Worm (Caenorhabditis elegans) whole organism, L1 larva: ENCODE results near the gene R05G9R.1.

Experiments
- C04F5.9 ChIP-seq: sonication (generic microtip); optimal IDR thresholded peaks from 2 replicates; lab custom pipeline; 2016; ENCODE audit warnings: missing genetic modification characterization, missing compliant biosample characterization
- C16A3.4 ChIP-seq: fragments of 150-350 bp; optimal IDR thresholded peaks from 2 replicates; lab custom pipeline; 2014; ENCODE audit warnings: missing biosample characterization, missing genetic modification characterization
- C34B4.2 ChIP-seq: sonication (generic microtip); optimal IDR thresholded peaks from 2 replicates; lab custom pipeline; 2017; ENCODE audit warnings: mild to moderate bottlenecking, missing genetic modification characterization, missing compliant biosample characterization
- F16B12.6 ChIP-seq: fragments of 150-350 bp; optimal IDR thresholded peaks from 2 replicates; lab custom pipeline; 2014; ENCODE audit warnings: missing biosample characterization, missing genetic modification characterization
- aly-2 ChIP-seq: fragments of 150-350 bp; optimal IDR thresholded peaks from 2 replicates; lab custom pipeline; 2014; ENCODE audit warnings: missing biosample characterization, missing genetic modification characterization
- ama-1 ChIP-seq: fragments of 150-350 bp; optimal IDR thresholded peaks from 2 replicates; lab custom pipeline; 2014
- blmp-1 ChIP-seq: fragments of 150-350 bp; optimal IDR thresholded peaks from 2 replicates; lab custom pipeline; 2014; ENCODE audit warnings: missing biosample characterization, missing genetic modification characterization
- ceh-8 ChIP-seq: fragments of 200-800 bp; sonication (Bioruptor generic); optimal IDR thresholded peaks from 2 replicates; lab custom pipeline; 2018; ENCODE audit warnings: mild to moderate bottlenecking, missing genetic modification characterization, moderate library complexity, missing compliant biosample characterization
- ceh-82 ChIP-seq, 3 experiments: fragments of 150-350 bp in 1 of 3; sonication (generic microtip) in 2 of 3; optimal IDR thresholded peaks; 2 replicates each; lab custom pipeline; 2014 to 2017; ENCODE audit warnings: missing biosample characterization in 3 of 3, missing genetic modification characterization in 3 of 3
- dsc-1 ChIP-seq: sonication (generic microtip); optimal IDR thresholded peaks from 2 replicates; lab custom pipeline; 2016; ENCODE audit warnings: mild to moderate bottlenecking, missing genetic modification characterization, missing compliant biosample characterization
- egl-13 ChIP-seq: sonication (generic microtip); optimal IDR thresholded peaks from 2 replicates; lab custom pipeline; 2016; ENCODE audit warnings: missing genotype, missing genetic modification reagents, missing genetic modification characterization, missing compliant biosample characterization
- egl-27 ChIP-seq, 2 experiments: fragments of 150-350 bp in 1 of 2; sonication (generic microtip); optimal IDR thresholded peaks; 3 replicates each; lab custom pipeline; 2017 to 2018; ENCODE audit warnings: missing biosample characterization in 2 of 2, missing genetic modification characterization in 2 of 2, missing genetic modification reagents in 2 of 2
- elt-2 ChIP-seq: sonication (generic microtip); optimal IDR thresholded peaks from 2 replicates; lab custom pipeline; 2016; ENCODE audit warnings: missing genetic modification characterization, mild to moderate bottlenecking, inconsistent platforms, missing compliant biosample characterization, missing genetic modification reagents
- ets-5 ChIP-seq: fragments of 200-800 bp; sonication (Bioruptor generic); IDR thresholded peaks from 2 replicates; pipeline ENCODE4 v1.3.6; 2022; ENCODE audit warnings: missing genetic modification characterization, missing compliant biosample characterization
- fkh-10 ChIP-seq: sonication (generic microtip); optimal IDR thresholded peaks from 2 replicates; lab custom pipeline; 2017; ENCODE audit warnings: missing biosample characterization, missing genetic modification reagents, missing genetic modification characterization
- fkh-4 ChIP-seq: sonication (generic microtip); optimal IDR thresholded peaks from 2 replicates; lab custom pipeline; 2016; ENCODE audit warnings: missing compliant biosample characterization, missing genetic modification characterization, borderline replicate concordance
- fkh-8 ChIP-seq: sonication (generic microtip); optimal IDR thresholded peaks from 2 replicates; lab custom pipeline; 2016; ENCODE audit warnings: mild to moderate bottlenecking, missing genetic modification characterization, missing compliant biosample characterization
- grh-1 ChIP-seq: fragments of 200-800 bp; sonication (Bioruptor generic); IDR thresholded peaks from 2 replicates; pipeline ENCODE4 v1.3.6; 2022; ENCODE audit warnings: missing genetic modification reagents, missing genetic modification characterization, missing compliant biosample characterization
- hlh-4 ChIP-seq: sonication (generic microtip); optimal IDR thresholded peaks from 2 replicates; lab custom pipeline; 2016; ENCODE audit warnings: mild to moderate bottlenecking, missing genetic modification characterization, missing compliant biosample characterization
- irx-1 ChIP-seq: sonication (generic microtip); optimal IDR thresholded peaks from 2 replicates; lab custom pipeline; 2016; ENCODE audit warnings: missing genetic modification characterization, missing compliant biosample characterization
- lin-14 ChIP-seq: fragments of 200-800 bp; sonication (Bioruptor generic); optimal IDR thresholded peaks from 2 replicates; lab custom pipeline; 2018; ENCODE audit warnings: mild to moderate bottlenecking, missing genetic modification characterization, moderate library complexity, missing compliant biosample characterization
- lin-35 ChIP-seq, 2 experiments: fragments of 150-350 bp; optimal IDR thresholded peaks; 2 replicates each; lab custom pipeline; 2014; ENCODE audit warnings: missing biosample characterization in 2 of 2, missing genetic modification characterization in 2 of 2, missing genetic modification reagents in 2 of 2
- lin-39 ChIP-seq: fragments of 150-350 bp; optimal IDR thresholded peaks from 2 replicates; lab custom pipeline; 2014; ENCODE audit warnings: missing biosample characterization, missing genetic modification reagents, missing genetic modification characterization
- lir-3 ChIP-seq: sonication (generic microtip); optimal IDR thresholded peaks from 2 replicates; lab custom pipeline; 2016; ENCODE audit warnings: mild to moderate bottlenecking, missing genetic modification characterization, moderate library complexity, missing compliant biosample characterization; ENCODE audit not compliant: poor library complexity
- lsy-2 ChIP-seq, 2 experiments: fragments of 150-350 bp; optimal IDR thresholded peaks; 2 replicates each; lab custom pipeline; 2014; ENCODE audit warnings: missing biosample characterization in 2 of 2, missing genetic modification characterization in 2 of 2
- mab-9 ChIP-seq: fragments of 200-800 bp; sonication (Bioruptor generic); IDR thresholded peaks from 2 replicates; pipeline ENCODE4 v1.3.6; 2022; ENCODE audit warnings: missing genetic modification reagents, missing genetic modification characterization, missing compliant biosample characterization
- mdl-1 ChIP-seq, 2 experiments: fragments of 150-350 bp; optimal IDR thresholded peaks; 2 replicates each; lab custom pipeline; 2014 to 2017; ENCODE audit warnings: missing biosample characterization in 2 of 2, missing genetic modification characterization in 2 of 2, inconsistent platforms in 1 of 2
- mef-2 ChIP-seq: fragments of 150-350 bp; optimal IDR thresholded peaks from 2 replicates; lab custom pipeline; 2014; ENCODE audit warnings: missing biosample characterization, missing genetic modification characterization
- nhr-19 ChIP-seq: fragments of 200-800 bp; sonication (Bioruptor generic); conservative IDR thresholded peaks from 2 replicates; pipeline ENCODE4 v1.3.6; 2022; ENCODE audit warnings: missing genetic modification characterization, missing compliant biosample characterization
- nhr-20 ChIP-seq: sonication (generic microtip); optimal IDR thresholded peaks from 2 replicates; lab custom pipeline; 2016; ENCODE audit warnings: mild to moderate bottlenecking, missing genetic modification characterization, missing compliant biosample characterization
- nhr-47 ChIP-seq: sonication (generic microtip); optimal IDR thresholded peaks from 2 replicates; lab custom pipeline; 2016; ENCODE audit warnings: mild to moderate bottlenecking, missing genetic modification characterization, moderate library complexity, missing compliant biosample characterization
- nhr-84 ChIP-seq: sonication (generic microtip); optimal IDR thresholded peaks from 2 replicates; lab custom pipeline; 2017; ENCODE audit warnings: missing biosample characterization, missing genetic modification characterization
- pax-3 ChIP-seq: fragments of 200-800 bp; sonication (Bioruptor generic); optimal IDR thresholded peaks from 2 replicates; lab custom pipeline; 2018; ENCODE audit warnings: mild to moderate bottlenecking, missing genetic modification characterization, moderate library complexity, missing compliant biosample characterization
- rnt-1 ChIP-seq: sonication (generic microtip); optimal IDR thresholded peaks from 2 replicates; lab custom pipeline; 2016; ENCODE audit warnings: mild to moderate bottlenecking, missing genetic modification characterization, moderate library complexity, missing compliant biosample characterization
- skn-1 ChIP-seq: fragments of 150-350 bp; optimal IDR thresholded peaks from 2 replicates; lab custom pipeline; 2014; ENCODE audit warnings: missing biosample characterization, missing genetic modification characterization
- snu-23 ChIP-seq: sonication (generic microtip); optimal IDR thresholded peaks from 2 replicates; lab custom pipeline; 2016; ENCODE audit warnings: missing genetic modification characterization, missing compliant biosample characterization
- tbx-2 ChIP-seq: sonication (generic microtip); optimal IDR thresholded peaks from 2 replicates; lab custom pipeline; 2016; ENCODE audit warnings: missing genetic modification characterization, missing compliant biosample characterization
- unc-98 ChIP-seq: fragments of 200-800 bp; sonication (Bioruptor generic); IDR thresholded peaks from 2 replicates; pipeline ENCODE4 v1.3.6; 2022; ENCODE audit warnings: missing genetic modification characterization, missing compliant biosample characterization
- xbp-1 ChIP-seq: sonication (generic microtip); optimal IDR thresholded peaks from 2 replicates; lab custom pipeline; 2016; ENCODE audit warnings: missing genetic modification characterization, missing compliant biosample characterization
- zag-1 ChIP-seq: fragments of 150-350 bp; optimal IDR thresholded peaks from 2 replicates; lab custom pipeline; 2014; ENCODE audit warnings: missing biosample characterization, missing genetic modification characterization
- zip-4 ChIP-seq: fragments of 200-800 bp; sonication (Bioruptor generic); optimal IDR thresholded peaks from 2 replicates; lab custom pipeline; 2018; ENCODE audit warnings: mild to moderate bottlenecking, missing genetic modification characterization, moderate library complexity, missing compliant biosample characterization
- ztf-11 ChIP-seq, 2 experiments: sonication (generic microtip); optimal IDR thresholded peaks; 2 replicates each; lab custom pipeline; 2016 to 2017; ENCODE audit warnings: missing genetic modification characterization in 2 of 2, missing biosample characterization in 1 of 2, missing compliant biosample characterization in 1 of 2

Gene R05G9R.1

DNA sequence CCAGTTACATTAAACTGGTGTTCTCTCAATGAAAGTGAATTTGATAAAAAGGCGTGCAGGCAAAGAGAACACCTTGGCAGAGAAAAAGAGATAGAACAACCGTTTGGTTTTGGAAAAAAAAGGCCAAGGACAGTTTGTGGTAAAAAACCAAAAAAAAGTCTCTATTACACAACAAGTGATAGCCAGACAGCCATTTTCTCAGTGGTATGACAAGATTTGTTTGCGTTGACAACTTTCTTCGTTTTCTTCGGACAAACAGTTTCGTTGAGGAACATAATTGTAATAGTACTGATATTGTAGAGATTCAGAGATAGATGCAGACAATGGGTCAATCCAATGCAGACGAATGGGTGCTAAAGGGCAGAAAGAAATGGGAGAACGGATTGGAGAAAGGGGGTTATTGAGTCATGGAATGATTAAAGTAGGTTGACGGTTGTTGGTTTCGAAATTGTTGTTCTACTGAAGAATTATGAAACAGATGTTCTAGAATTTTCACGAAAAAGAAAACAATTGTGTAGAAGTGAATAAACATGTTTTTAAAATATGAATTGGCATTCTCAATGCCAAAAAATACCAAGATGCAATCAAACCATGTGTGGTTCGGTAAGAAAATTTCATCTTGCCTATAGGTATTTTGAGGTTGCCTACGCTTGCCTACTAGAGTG, 48.5 kb upstream of the R05G9R.1 start (continued):
- TF ChIP-seq nhr-47 (tag; lab: Kevin White, UChicago) (no peak), blmp-1 (tag; lab: Kevin White, UChicago) (peak; percentile 65), fkh-10 (GFP tag; lab: Kevin White, UChicago) (no peak), aly-2 (no peak), ztf-11 (tag; optimal IDR thresholded peaks at IDR 0.05; lab: Kevin White, UChicago) (no peak), ama-1 (lab: Kevin White, UChicago) (peak; percentile 51), mdl-1 (tag; optimal IDR thresholded peaks at IDR 0.05; lab: Kevin White, UChicago) (no peak), unc-98 (GFP tag; lab: Robert Waterston, UW) (no peak), nhr-20 (no peak), fkh-8 (tag; lab: Kevin White, UChicago) (no peak), F16B12.6 (tag; lab: Kevin White, UChicago) (no peak), dsc-1 (tag; lab: Kevin White, UChicago) (no peak), lin-14 (peak; percentile 65), zip-4 (no peak), ceh-8 (no peak), elt-2 (tag; lab: Kevin White, UChicago) (no peak), lsy-2 (tag; optimal IDR thresholded peaks at IDR 0.05; lab: Kevin White, UChicago) (no peak)

ce11 chrII:6561300-6561699, 47.5 kb upstream of the R05G9R.1 start, which contains the start of gene F18C5.10:
Gene F18C5.10 (minus strand): TSS chrII:6561444.
- peak; percentile 36 for TF ChIP-seq nhr-19 (GFP tag; lab: Robert Waterston, UW)
- no peak for TF ChIP-seq nhr-84
- TF ChIP-seq C34B4.2 (tag; lab: Kevin White, UChicago): no peak
- peak in 1 of 2 experiments; percentile 1 for TF ChIP-seq mdl-1 (tag; optimal IDR thresholded peaks at IDR 0.05; lab: Kevin White, UChicago)
- TF ChIP-seq snu-23 (GFP tag; lab: Kevin White, UChicago): peak; percentile 11
- no peak for TF ChIP-seq tbx-2 (tag; lab: Kevin White, UChicago)
- no peak for TF ChIP-seq ceh-82 (tag; optimal IDR thresholded peaks at IDR 0.05; lab: Kevin White, UChicago)
- TF ChIP-seq C16A3.4: peak; percentile 20
- TF ChIP-seq xbp-1 (tag; lab: Kevin White, UChicago): no peak
- TF ChIP-seq nhr-47 (tag; lab: Kevin White, UChicago): no peak
- TF ChIP-seq rnt-1: peak; percentile 16
- TF ChIP-seq ceh-8: no peak
- no peak for TF ChIP-seq grh-1 (GFP tag; lab: Robert Waterston, UW)
- no peak for TF ChIP-seq pax-3 (tag; lab: Kevin White, UChicago)
- TF ChIP-seq irx-1 (tag; lab: Kevin White, UChicago): no peak
- TF ChIP-seq ama-1 (lab: Kevin White, UChicago): peak; percentile 14
- TF ChIP-seq fkh-4 (tag; lab: Kevin White, UChicago): no peak
- TF ChIP-seq ets-5 (GFP tag; lab: Robert Waterston, UW): no peak
- peak in 1 of 2 experiments; percentile 44 for TF ChIP-seq lin-35 (GFP tag; optimal IDR thresholded peaks at IDR 0.05; lab: Kevin White, UChicago)
- TF ChIP-seq lin-39: no peak
- TF ChIP-seq nhr-20: no peak
- TF ChIP-seq lsy-2 (tag; optimal IDR thresholded peaks at IDR 0.05; lab: Kevin White, UChicago): peak in 1 of 2 experiments; percentile 26

DNA sequence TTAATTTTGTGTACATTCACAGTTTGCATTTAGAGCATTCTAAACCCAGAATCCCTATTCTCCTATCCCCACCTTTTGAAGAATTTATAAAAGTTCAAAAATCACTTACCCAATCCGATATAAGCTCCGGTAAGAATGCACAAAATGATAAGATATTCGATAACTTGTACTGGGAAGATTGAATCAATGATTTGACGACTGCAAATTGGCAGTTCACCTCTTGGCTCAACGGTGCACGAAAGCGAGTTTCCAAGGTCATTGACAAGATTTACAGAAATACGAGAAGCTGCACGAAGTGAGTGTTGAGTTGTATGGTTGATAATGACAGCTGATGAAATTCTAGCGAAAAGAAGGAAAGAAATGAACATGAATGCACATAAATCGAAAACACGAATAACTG, 46.5 kb upstream of the R05G9R.1 start:
- no peak for TF ChIP-seq egl-27 (tag; optimal IDR thresholded peaks at IDR 0.05; lab: Kevin White, UChicago)
- no peak for TF ChIP-seq ceh-82 (tag; optimal IDR thresholded peaks at IDR 0.05; lab: Kevin White, UChicago)
- TF ChIP-seq zag-1 (tag; lab: Kevin White, UChicago): no peak
- no peak for TF ChIP-seq irx-1 (tag; lab: Kevin White, UChicago)
- TF ChIP-seq blmp-1 (tag; lab: Kevin White, UChicago): no peak
- TF ChIP-seq hlh-4 (tag; lab: Kevin White, UChicago): no peak
- no peak for TF ChIP-seq mef-2 (tag; lab: Kevin White, UChicago)
- no peak for TF ChIP-seq lir-3 (tag; lab: Kevin White, UChicago)
- no peak for TF ChIP-seq fkh-8 (tag; lab: Kevin White, UChicago)
- TF ChIP-seq skn-1 (tag; lab: Kevin White, UChicago): no peak
- no peak for TF ChIP-seq egl-13 (tag; lab: Kevin White, UChicago)
- TF ChIP-seq mab-9 (GFP tag; lab: Robert Waterston, UW): no peak
- no peak for TF ChIP-seq rnt-1
- TF ChIP-seq C04F5.9 (tag; lab: Kevin White, UChicago): no peak
- TF ChIP-seq, all 84 proteins: peak for 0
